Worm (Caenorhabditis elegans) whole organism, L1 larva: ENCODE results near the gene pes-23.

Experiments used
- C16A3.4 ChIP-seq: fragments of 150-350 bp; optimal IDR thresholded peaks from 2 replicates; lab custom pipeline; 2014; ENCODE audit warnings: missing biosample characterization, missing genetic modification characterization
- F16B12.6 ChIP-seq: fragments of 150-350 bp; optimal IDR thresholded peaks from 2 replicates; lab custom pipeline; 2014; ENCODE audit warnings: missing biosample characterization, missing genetic modification characterization
- aha-1 ChIP-seq: fragments of 150-350 bp; optimal IDR thresholded peaks from 2 replicates; lab custom pipeline; 2014; ENCODE audit warnings: missing biosample characterization, missing genetic modification characterization
- alr-1 ChIP-seq: fragments of 200-800 bp; sonication (Bioruptor generic); optimal IDR thresholded peaks from 2 replicates; lab custom pipeline; 2018; ENCODE audit warnings: borderline replicate concordance, mild to moderate bottlenecking, missing genetic modification characterization, missing compliant biosample characterization
- aly-2 ChIP-seq: fragments of 150-350 bp; optimal IDR thresholded peaks from 2 replicates; lab custom pipeline; 2014; ENCODE audit warnings: missing biosample characterization, missing genetic modification characterization
- blmp-1 ChIP-seq: fragments of 150-350 bp; optimal IDR thresholded peaks from 2 replicates; lab custom pipeline; 2014; ENCODE audit warnings: missing biosample characterization, missing genetic modification characterization
- ceh-63 ChIP-seq: fragments of 200-800 bp; sonication (Bioruptor generic); optimal IDR thresholded peaks from 2 replicates; lab custom pipeline; 2018; ENCODE audit warnings: mild to moderate bottlenecking, missing genetic modification characterization, missing compliant biosample characterization
- ceh-82 ChIP-seq, 3 experiments: fragments of 150-350 bp in 1 of 3; sonication (generic microtip) in 2 of 3; optimal IDR thresholded peaks; 2 replicates each; lab custom pipeline; 2014 to 2017; ENCODE audit warnings: missing biosample characterization in 3 of 3, missing genetic modification characterization in 3 of 3
- ceh-88 ChIP-seq: fragments of 200-800 bp; sonication (Bioruptor generic); IDR thresholded peaks from 2 replicates; pipeline ENCODE4 v1.3.6; 2022; ENCODE audit warnings: missing genetic modification characterization, missing compliant biosample characterization
- ceh-90 ChIP-seq: sonication (generic microtip); optimal IDR thresholded peaks from 2 replicates; lab custom pipeline; 2016; ENCODE audit warnings: missing genetic modification characterization, missing compliant biosample characterization
- efl-3 ChIP-seq: fragments of 200-800 bp; sonication (Bioruptor generic); optimal IDR thresholded peaks from 2 replicates; lab custom pipeline; 2018; ENCODE audit warnings: mild to moderate bottlenecking, missing genetic modification characterization, missing compliant biosample characterization
- egl-13 ChIP-seq: sonication (generic microtip); optimal IDR thresholded peaks from 2 replicates; lab custom pipeline; 2016; ENCODE audit warnings: missing genotype, missing genetic modification reagents, missing genetic modification characterization, missing compliant biosample characterization
- elt-2 ChIP-seq: sonication (generic microtip); optimal IDR thresholded peaks from 2 replicates; lab custom pipeline; 2016; ENCODE audit warnings: missing genetic modification characterization, mild to moderate bottlenecking, inconsistent platforms, missing compliant biosample characterization, missing genetic modification reagents
- ets-5 ChIP-seq: fragments of 200-800 bp; sonication (Bioruptor generic); IDR thresholded peaks from 2 replicates; pipeline ENCODE4 v1.3.6; 2022; ENCODE audit warnings: missing genetic modification characterization, missing compliant biosample characterization
- fkh-10 ChIP-seq: sonication (generic microtip); optimal IDR thresholded peaks from 2 replicates; lab custom pipeline; 2017; ENCODE audit warnings: missing biosample characterization, missing genetic modification reagents, missing genetic modification characterization
- fos-1 ChIP-seq: fragments of 150-350 bp; optimal IDR thresholded peaks from 2 replicates; lab custom pipeline; 2014; ENCODE audit warnings: missing biosample characterization, missing genetic modification characterization
- hlh-4 ChIP-seq: sonication (generic microtip); optimal IDR thresholded peaks from 2 replicates; lab custom pipeline; 2016; ENCODE audit warnings: mild to moderate bottlenecking, missing genetic modification characterization, missing compliant biosample characterization
- isw-1 ChIP-seq: fragments of 200-800 bp; sonication (Bioruptor generic); IDR thresholded peaks from 2 replicates; pipeline ENCODE4 v1.3.6; 2022; ENCODE audit warnings: missing genetic modification characterization, missing compliant biosample characterization
- jun-1 ChIP-seq: fragments of 150-350 bp; optimal IDR thresholded peaks from 2 replicates; lab custom pipeline; 2014; ENCODE audit warnings: missing biosample characterization, missing genetic modification reagents, missing genetic modification characterization
- lin-13 ChIP-seq: fragments of 150-350 bp; optimal IDR thresholded peaks from 2 replicates; lab custom pipeline; 2014; ENCODE audit warnings: missing biosample characterization, missing genetic modification reagents, missing genetic modification characterization
- lin-14 ChIP-seq: fragments of 200-800 bp; sonication (Bioruptor generic); optimal IDR thresholded peaks from 2 replicates; lab custom pipeline; 2018; ENCODE audit warnings: mild to moderate bottlenecking, missing genetic modification characterization, moderate library complexity, missing compliant biosample characterization
- lin-35 ChIP-seq, 2 experiments: fragments of 150-350 bp; optimal IDR thresholded peaks; 2 replicates each; lab custom pipeline; 2014; ENCODE audit warnings: missing biosample characterization in 2 of 2, missing genetic modification characterization in 2 of 2, missing genetic modification reagents in 2 of 2
- lsy-2 ChIP-seq, 2 experiments: fragments of 150-350 bp; optimal IDR thresholded peaks; 2 replicates each; lab custom pipeline; 2014; ENCODE audit warnings: missing biosample characterization in 2 of 2, missing genetic modification characterization in 2 of 2
- mab-9 ChIP-seq: fragments of 200-800 bp; sonication (Bioruptor generic); IDR thresholded peaks from 2 replicates; pipeline ENCODE4 v1.3.6; 2022; ENCODE audit warnings: missing genetic modification reagents, missing genetic modification characterization, missing compliant biosample characterization
- mdl-1 ChIP-seq, 2 experiments: fragments of 150-350 bp; optimal IDR thresholded peaks; 2 replicates each; lab custom pipeline; 2014 to 2017; ENCODE audit warnings: missing biosample characterization in 2 of 2, missing genetic modification characterization in 2 of 2, inconsistent platforms in 1 of 2
- mef-2 ChIP-seq: fragments of 150-350 bp; optimal IDR thresholded peaks from 2 replicates; lab custom pipeline; 2014; ENCODE audit warnings: missing biosample characterization, missing genetic modification characterization
- mep-1 ChIP-seq: fragments of 150-350 bp; optimal IDR thresholded peaks from 2 replicates; lab custom pipeline; 2014; ENCODE audit warnings: missing biosample characterization, missing genetic modification characterization
- nhr-20 ChIP-seq: sonication (generic microtip); optimal IDR thresholded peaks from 2 replicates; lab custom pipeline; 2016; ENCODE audit warnings: mild to moderate bottlenecking, missing genetic modification characterization, missing compliant biosample characterization
- nhr-28 ChIP-seq: fragments of 150-350 bp; optimal IDR thresholded peaks from 2 replicates; lab custom pipeline; 2014; ENCODE audit warnings: missing biosample characterization, missing genetic modification characterization
- nhr-76 ChIP-seq: sonication (generic microtip); optimal IDR thresholded peaks from 2 replicates; lab custom pipeline; 2017; ENCODE audit warnings: missing biosample characterization, missing genetic modification characterization
- nhr-77 ChIP-seq: fragments of 150-350 bp; optimal IDR thresholded peaks from 2 replicates; lab custom pipeline; 2014; ENCODE audit warnings: missing biosample characterization, missing genetic modification characterization
- nhr-85 ChIP-seq: sonication (generic microtip); peaks from one replicate; lab custom pipeline; 2016; ENCODE audit warnings: missing genetic modification characterization, inconsistent platforms, missing compliant biosample characterization
- pax-3 ChIP-seq: fragments of 200-800 bp; sonication (Bioruptor generic); optimal IDR thresholded peaks from 2 replicates; lab custom pipeline; 2018; ENCODE audit warnings: mild to moderate bottlenecking, missing genetic modification characterization, moderate library complexity, missing compliant biosample characterization
- rnt-1 ChIP-seq: sonication (generic microtip); optimal IDR thresholded peaks from 2 replicates; lab custom pipeline; 2016; ENCODE audit warnings: mild to moderate bottlenecking, missing genetic modification characterization, moderate library complexity, missing compliant biosample characterization
- skn-1 ChIP-seq: fragments of 150-350 bp; optimal IDR thresholded peaks from 2 replicates; lab custom pipeline; 2014; ENCODE audit warnings: missing biosample characterization, missing genetic modification characterization
- snpc-4 ChIP-seq: fragments of 150-350 bp; optimal IDR thresholded peaks from 2 replicates; lab custom pipeline; 2014; ENCODE audit warnings: missing biosample characterization, missing genetic modification characterization
- sox-4 ChIP-seq: sonication (generic microtip); optimal IDR thresholded peaks from 2 replicates; lab custom pipeline; 2016; ENCODE audit warnings: missing genetic modification characterization, missing compliant biosample characterization
- sptf-1 ChIP-seq: fragments of 150-350 bp; optimal IDR thresholded peaks from 2 replicates; lab custom pipeline; 2014; ENCODE audit warnings: missing biosample characterization, missing genetic modification characterization
- sup-37 ChIP-seq: fragments of 200-800 bp; sonication (Bioruptor generic); optimal IDR thresholded peaks from 2 replicates; lab custom pipeline; 2018; ENCODE audit warnings: mild to moderate bottlenecking, missing genetic modification characterization, missing compliant biosample characterization
- swsn-7 ChIP-seq: sonication (generic microtip); optimal IDR thresholded peaks from 2 replicates; lab custom pipeline; 2016; ENCODE audit warnings: missing genetic modification characterization, missing compliant biosample characterization
- tbx-2 ChIP-seq: sonication (generic microtip); optimal IDR thresholded peaks from 2 replicates; lab custom pipeline; 2016; ENCODE audit warnings: missing genetic modification characterization, missing compliant biosample characterization
- unc-30 ChIP-seq: sonication (generic microtip); optimal IDR thresholded peaks from 2 replicates; lab custom pipeline; 2017; ENCODE audit warnings: missing biosample characterization, missing genetic modification characterization
- unc-86 ChIP-seq: sonication (generic microtip); optimal IDR thresholded peaks from 2 replicates; lab custom pipeline; 2016; ENCODE audit warnings: missing genetic modification characterization, missing compliant biosample characterization
- xbp-1 ChIP-seq: sonication (generic microtip); optimal IDR thresholded peaks from 2 replicates; lab custom pipeline; 2016; ENCODE audit warnings: missing genetic modification characterization, missing compliant biosample characterization

pes-23 gene

DNA sequence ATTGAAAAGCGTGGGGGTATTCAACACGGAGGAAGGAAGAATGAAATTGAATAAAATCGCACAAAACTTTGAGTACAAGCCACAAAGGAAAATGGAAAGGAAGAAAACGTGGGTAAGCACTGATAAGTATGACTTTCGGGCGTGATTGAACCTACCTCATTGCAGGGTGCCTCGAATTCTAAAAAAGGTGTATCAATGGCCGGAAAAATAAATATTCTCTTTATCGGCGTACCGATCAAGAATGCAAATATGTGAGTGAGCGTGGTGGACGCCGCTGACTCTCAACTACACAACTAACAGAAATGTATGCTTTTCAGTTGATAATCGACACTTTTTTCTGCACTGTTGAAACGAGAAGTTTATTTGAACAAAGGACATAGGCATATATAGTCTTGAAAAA lies 23.3 kb downstream of the pes-23 start, which contains the start of gene otpl-3:
Gene otpl-3 (minus strand): TSS at position 304 of the 400 bp plus-strand sequence.
- TF ChIP-seq efl-3 (GFP tag; lab: Kevin White, UChicago) (no peak), unc-30 (tag; lab: Kevin White, UChicago) (no peak), jun-1 (tag; lab: Kevin White, UChicago) (peak; percentile 20), lin-14 (GFP tag; lab: Kevin White, UChicago) (peak; percentile 33), elt-2 (peak; percentile 81), isw-1 (no peak), rnt-1 (tag; lab: Kevin White, UChicago) (no peak), lin-35 (GFP tag; optimal IDR thresholded peaks at IDR 0.05; lab: Kevin White, UChicago) (peak in 1 of 2 experiments; percentile 14), sup-37 (GFP tag; lab: Kevin White, UChicago) (no peak), sptf-1 (no peak)

DNA sequence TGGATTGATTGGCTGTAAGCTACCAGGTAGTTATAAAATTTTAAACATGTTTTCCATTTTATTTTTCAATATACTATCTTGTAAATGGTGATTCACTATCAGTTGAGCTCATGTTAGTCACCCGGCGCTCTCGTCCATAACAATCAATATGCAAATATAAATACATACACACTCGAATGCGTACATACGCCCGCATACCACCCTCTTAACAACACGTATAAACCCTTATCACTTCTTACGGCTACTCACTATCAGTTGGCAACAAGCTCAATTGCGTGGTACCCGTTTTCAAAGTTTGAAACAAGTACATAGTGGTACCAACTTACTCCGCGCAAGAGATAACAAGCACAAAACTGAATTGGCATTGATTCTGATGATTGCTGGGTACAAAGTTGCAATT lies 25.8 kb downstream of the pes-23 start:
- TF ChIP-seq sptf-1 (no peak), lin-14 (GFP tag; lab: Kevin White, UChicago) (peak; percentile 2), elt-2 (peak; percentile 68), fos-1 (tag; lab: Kevin White, UChicago) (no peak)

- TF ChIP-seq elt-2 (peak; percentile 48), nhr-85 (tag; lab: Kevin White, UChicago) (peak; percentile 33), mdl-1 (tag; optimal IDR thresholded peaks at IDR 0.05; lab: Kevin White, UChicago) (no peak)
- TF ChIP-seq, all 84 proteins: peak for 2
Measured at ce11 chrX:6928578-6928977, 27.4 kb downstream of the pes-23 start, which contains the start of gene F14B8.5. Gene F14B8.5, minus strand, starts transcription at chrX:6928704.

DNA sequence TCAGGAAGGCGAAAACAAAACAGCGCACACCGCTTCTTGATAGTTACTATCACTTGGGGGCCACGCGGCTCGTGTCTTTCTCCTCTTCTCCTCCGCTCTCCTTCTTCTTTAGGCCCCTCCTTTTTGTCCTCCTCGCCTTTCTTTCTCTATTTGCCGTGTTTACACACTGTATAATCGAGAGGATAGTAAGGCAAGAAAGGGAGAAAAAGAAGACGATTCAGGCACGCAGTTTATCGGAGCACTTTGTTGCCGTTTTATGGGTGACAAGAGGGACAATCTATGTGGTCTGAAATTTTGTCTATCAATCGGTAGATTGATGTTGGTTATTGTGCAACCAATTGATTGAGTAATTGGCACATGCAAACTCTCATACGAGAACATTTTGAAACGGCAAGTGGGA lies 31.0 kb downstream of the pes-23 start, which contains the start of gene F14B8.6:
Gene F14B8.6 (minus strand): TSS at position 292 of the 400 bp plus-strand sequence.
- TF ChIP-seq alr-1 (tag; lab: Kevin White, UChicago) (no peak), blmp-1 (tag; lab: Kevin White, UChicago) (peak; percentile 18), nhr-76 (tag; lab: Kevin White, UChicago) (no peak), nhr-77 (tag; lab: Kevin White, UChicago) (no peak), tbx-2 (tag; lab: Kevin White, UChicago) (no peak), lin-35 (GFP tag; optimal IDR thresholded peaks at IDR 0.05; lab: Kevin White, UChicago) (peak in 1 of 2 experiments; percentile 33), elt-2 (peak; percentile 68)

ce11 chrX:6934453-6934852 lies 33.3 kb downstream of the pes-23 start:
- TF ChIP-seq ceh-90 (tag; lab: Kevin White, UChicago): no peak
- TF ChIP-seq aha-1 (tag; lab: Kevin White, UChicago): no peak
- peak; percentile 42 to 64 for TF ChIP-seq lin-35 (GFP tag; optimal IDR thresholded peaks at IDR 0.05; lab: Kevin White, UChicago)
- TF ChIP-seq pax-3 (tag; lab: Kevin White, UChicago): no peak
- TF ChIP-seq xbp-1 (tag; lab: Kevin White, UChicago): peak; percentile 67
- no peak for TF ChIP-seq hlh-4
- TF ChIP-seq mab-9 (GFP tag; lab: Robert Waterston, UW): no peak
- no peak for TF ChIP-seq nhr-28
- peak; percentile 49 for TF ChIP-seq skn-1
- no peak for TF ChIP-seq sox-4 (tag; lab: Kevin White, UChicago)
- no peak for TF ChIP-seq aly-2 (tag; lab: Kevin White, UChicago)
- no peak for TF ChIP-seq mef-2 (tag; lab: Kevin White, UChicago)
- TF ChIP-seq alr-1 (tag; lab: Kevin White, UChicago): no peak
- peak; percentile 100 for TF ChIP-seq blmp-1 (tag; lab: Kevin White, UChicago)
- no peak for TF ChIP-seq ceh-88 (GFP tag; lab: Robert Waterston, UW)
- no peak for TF ChIP-seq fkh-10 (GFP tag; lab: Kevin White, UChicago)
- TF ChIP-seq isw-1: no peak
- peak; percentile 40 to 69 for TF ChIP-seq lsy-2 (tag; optimal IDR thresholded peaks at IDR 0.05; lab: Kevin White, UChicago)
- no peak for TF ChIP-seq F16B12.6
- TF ChIP-seq lin-14 (GFP tag; lab: Kevin White, UChicago): peak; percentile 74
- no peak for TF ChIP-seq ceh-63 (GFP tag; lab: Kevin White, UChicago)
- peak; percentile 29 for TF ChIP-seq unc-86
- TF ChIP-seq mep-1 (tag; lab: Kevin White, UChicago): peak; percentile 74
- no peak for TF ChIP-seq ets-5 (GFP tag; lab: Robert Waterston, UW)
- peak; percentile 16 for TF ChIP-seq lin-13
- TF ChIP-seq tbx-2 (tag; lab: Kevin White, UChicago): peak; percentile 42
- TF ChIP-seq ceh-82 (tag; optimal IDR thresholded peaks at IDR 0.05; lab: Kevin White, UChicago): peak in 1 of 3 experiments; percentile 11
- TF ChIP-seq C16A3.4 (tag; lab: Kevin White, UChicago): peak; percentile 19
- TF ChIP-seq swsn-7: peak; percentile 25
- TF ChIP-seq egl-13 (tag; lab: Kevin White, UChicago): no peak
- TF ChIP-seq nhr-20: peak; percentile 63
- no peak for TF ChIP-seq efl-3 (GFP tag; lab: Kevin White, UChicago)
- TF ChIP-seq snpc-4 (tag; lab: Kevin White, UChicago): peak; percentile 9
